Worm (Caenorhabditis elegans): ENCODE data around the gene ZK546.19.
A peak's percentile ranks its signal among the peaks of the same experiment; 100 is the strongest.

The ZK546.19 gene

DNA sequence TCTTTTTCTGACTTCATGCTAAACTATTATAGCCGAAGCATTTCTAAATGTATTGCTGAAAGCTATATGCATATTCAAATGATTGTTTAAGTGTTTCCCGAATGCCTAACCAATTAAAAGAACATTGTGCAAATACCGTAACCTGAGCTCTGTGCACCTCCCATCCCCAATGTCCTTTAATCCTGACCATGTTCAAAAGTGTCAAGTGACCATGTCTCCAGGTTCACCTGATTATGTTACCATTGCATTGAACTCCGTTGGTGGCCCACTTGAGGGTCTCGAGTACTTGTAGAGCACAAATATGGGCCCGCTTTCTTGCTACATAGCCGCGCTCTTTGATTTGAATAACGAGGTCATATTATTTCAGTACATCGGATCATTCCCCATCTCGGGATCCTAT, 33.8 kb downstream of the ZK546.19 start:
- TF ChIP-seq blmp-1 (tag; optimal IDR thresholded peaks at IDR 0.05; ENCODE audit: insufficient read depth) = no peak
- no peak for TF ChIP-seq C34F6.9 (tag; optimal IDR thresholded peaks at IDR 0.05)
- TF ChIP-seq unc-39 (tag; optimal IDR thresholded peaks at IDR 0.05) = no peak
- TF ChIP-seq nhr-77 (tag; optimal IDR thresholded peaks at IDR 0.05) = no peak
- TF ChIP-seq R02D3.7 (tag; optimal IDR thresholded peaks at IDR 0.05) = no peak
- TF ChIP-seq sma-9 (GFP tag; optimal IDR thresholded peaks at IDR 0.05) = no peak
- TF ChIP-seq sma-9 (tag; optimal IDR thresholded peaks at IDR 0.05) = no peak
- TF ChIP-seq ceh-16 (tag; optimal IDR thresholded peaks at IDR 0.05) = no peak
- TF ChIP-seq mdl-1 (tag; optimal IDR thresholded peaks at IDR 0.05) = no peak
- TF ChIP-seq lin-39 (tag; optimal IDR thresholded peaks at IDR 0.05) = no peak

DNA sequence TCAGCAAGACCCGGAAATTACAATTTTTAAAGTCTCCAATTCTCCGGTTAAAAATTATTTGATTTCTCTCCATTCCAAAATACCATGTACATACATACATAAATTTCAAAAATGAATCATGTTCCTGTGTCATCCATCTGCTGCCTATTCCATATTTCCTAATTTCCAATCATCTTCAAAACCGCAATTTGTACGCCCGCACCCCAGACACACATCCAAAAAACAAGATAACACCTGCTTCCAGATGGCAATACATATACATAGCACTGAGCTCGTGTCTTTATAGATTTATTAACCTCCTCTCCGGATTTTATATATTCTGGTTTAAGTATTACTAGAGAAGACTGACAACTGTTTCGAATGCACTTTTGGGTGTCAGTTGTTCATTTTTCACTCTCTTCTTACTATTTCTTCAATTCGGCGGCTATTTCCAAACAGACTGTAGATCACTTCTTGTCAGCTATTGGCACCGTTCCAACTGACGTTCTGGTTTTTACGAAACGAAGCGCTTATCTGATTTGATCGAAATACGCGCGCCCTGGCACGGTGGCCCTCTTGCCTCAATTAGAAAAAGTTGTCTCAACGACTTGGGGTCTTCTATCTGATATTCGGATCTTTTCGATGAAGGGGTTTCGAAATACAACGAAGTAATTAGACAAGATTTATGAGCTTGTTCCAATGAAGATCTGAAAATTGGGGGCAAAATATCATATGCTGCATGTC, 40.3 kb downstream of the ZK546.19 start:
- peak; percentile 90 for TF ChIP-seq ceh-16 (tag; optimal IDR thresholded peaks at IDR 0.05)
- no peak for TF ChIP-seq Y55F3AM.14 (GFP tag; optimal IDR thresholded peaks at IDR 0.05)
- TF ChIP-seq mdl-1 (tag; optimal IDR thresholded peaks at IDR 0.05) = no peak
- peak; percentile 16 for TF ChIP-seq elt-1 (tag; optimal IDR thresholded peaks at IDR 0.05)
- no peak for TF ChIP-seq sma-3 (GFP tag; optimal IDR thresholded peaks at IDR 0.05)
- TF ChIP-seq gmeb-1 (tag; optimal IDR thresholded peaks at IDR 0.05) = no peak

DNA sequence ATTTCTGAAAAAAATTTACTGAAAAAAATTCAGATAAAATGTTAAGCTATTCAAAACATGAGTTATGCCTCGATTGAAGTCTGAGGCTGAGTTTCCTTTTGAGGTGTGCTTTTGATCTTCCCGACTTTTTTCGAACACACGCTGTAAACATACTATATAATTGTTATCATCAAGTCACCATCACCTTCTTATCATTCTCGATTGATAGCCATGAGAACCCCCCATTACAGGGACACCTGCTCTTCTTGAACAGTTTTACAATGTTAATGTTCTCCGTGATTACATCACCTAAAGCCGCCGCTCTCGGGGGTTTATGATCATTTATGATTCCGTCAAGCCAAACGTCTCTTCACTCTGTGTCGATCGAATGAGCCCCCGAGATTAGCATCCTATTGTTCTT, 42.6 kb downstream of the ZK546.19 start:
- TF ChIP-seq peb-1 (tag; optimal IDR thresholded peaks at IDR 0.05) = no peak
- TF ChIP-seq C34F6.9 (tag; optimal IDR thresholded peaks at IDR 0.05) = no peak
- no peak for TF ChIP-seq lsy-2 (tag; optimal IDR thresholded peaks at IDR 0.05)
- no peak for TF ChIP-seq snpc-4 (tag; optimal IDR thresholded peaks at IDR 0.05)
- no peak for TF ChIP-seq nhr-21 (tag; optimal IDR thresholded peaks at IDR 0.05)
- no peak for TF ChIP-seq mab-5 (tag; optimal IDR thresholded peaks at IDR 0.05)
- TF ChIP-seq ztf-11 (tag; optimal IDR thresholded peaks at IDR 0.05) = no peak
- no peak for TF ChIP-seq aly-2 (tag; optimal IDR thresholded peaks at IDR 0.05)
- TF ChIP-seq ama-1 (optimal IDR thresholded peaks at IDR 0.05) = no peak
- TF ChIP-seq lin-13 (GFP tag; optimal IDR thresholded peaks at IDR 0.05) = no peak
- TF ChIP-seq nhr-23 (tag; optimal IDR thresholded peaks at IDR 0.05) = no peak

DNA sequence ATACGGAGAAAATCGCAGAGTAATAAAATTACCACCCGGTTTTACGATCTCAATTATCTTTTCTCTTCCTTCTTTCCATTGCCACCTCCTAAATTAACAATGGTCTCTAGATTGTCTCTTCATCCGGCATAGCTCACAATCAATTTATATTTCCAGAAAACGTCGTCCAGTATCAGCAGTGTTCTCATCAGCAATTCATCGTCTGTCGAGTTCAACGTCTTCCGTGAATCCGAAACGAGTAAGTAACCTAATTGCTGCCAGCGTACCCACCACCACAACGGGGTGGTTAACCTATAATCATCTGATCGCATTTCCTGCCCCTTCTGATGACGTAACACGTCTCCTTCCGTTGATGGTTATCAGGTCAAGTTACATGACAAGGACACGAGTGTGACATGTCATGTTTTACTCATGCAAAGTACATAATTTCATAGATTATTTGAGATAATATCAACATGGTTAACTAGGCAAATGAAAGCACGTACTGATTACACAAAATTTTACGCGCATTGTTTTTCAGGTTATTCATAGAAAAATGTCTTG, 44.5 kb downstream of the ZK546.19 start:
- TF ChIP-seq ceh-16 (tag; optimal IDR thresholded peaks at IDR 0.05) = peak; percentile 58
- no peak for TF ChIP-seq nhr-23 (tag; optimal IDR thresholded peaks at IDR 0.05)
- TF ChIP-seq sma-9 (GFP tag; optimal IDR thresholded peaks at IDR 0.05) = peak; percentile 49
- TF ChIP-seq sma-9 (tag; optimal IDR thresholded peaks at IDR 0.05) = no peak
- peak; percentile 40 for TF ChIP-seq nhr-129 (tag; optimal IDR thresholded peaks at IDR 0.05)
- TF ChIP-seq nhr-25 (tag; optimal IDR thresholded peaks at IDR 0.05) = peak; percentile 32

DNA sequence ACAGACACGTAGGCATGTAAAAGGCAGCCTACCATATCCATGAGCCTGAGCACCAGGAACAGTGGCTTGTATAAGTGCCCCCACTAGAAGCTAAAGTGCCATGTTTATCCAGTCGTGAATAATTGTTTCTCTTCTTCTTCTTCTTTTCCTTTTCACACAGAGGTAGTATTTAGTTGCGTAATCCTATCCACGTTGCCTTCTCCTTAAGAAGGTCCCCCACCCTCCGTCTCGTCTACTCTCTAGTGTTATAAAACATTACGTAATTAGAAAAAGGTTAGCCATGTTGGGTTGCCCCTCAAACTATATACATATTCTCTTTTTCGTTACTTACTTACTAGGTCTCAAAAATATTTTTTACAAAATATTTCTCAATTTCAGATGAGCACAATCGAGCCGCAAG, 45.1 kb downstream of the ZK546.19 start:
- TF ChIP-seq lin-11 (tag; optimal IDR thresholded peaks at IDR 0.05) = no peak

DNA sequence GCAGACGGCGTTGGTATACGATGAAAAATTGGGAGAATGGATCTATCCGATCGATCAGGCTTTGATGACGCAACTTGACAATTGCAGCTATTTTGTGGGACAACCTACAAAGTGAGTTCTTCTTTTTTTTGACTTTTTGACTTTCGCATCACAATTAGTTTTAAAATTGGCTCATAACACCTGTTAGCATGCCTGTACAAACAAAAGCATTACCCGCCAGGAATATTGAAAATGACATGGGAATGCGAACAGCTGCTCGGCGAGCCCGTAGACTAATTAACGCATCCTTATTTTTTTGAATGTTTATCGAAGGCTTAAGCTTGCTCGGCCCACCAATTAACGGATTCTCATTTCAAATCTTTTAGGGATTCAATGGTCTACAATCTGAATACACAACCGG, 45.7 kb downstream of the ZK546.19 start:
- TF ChIP-seq ztf-4 (tag; optimal IDR thresholded peaks at IDR 0.05) (no peak), ceh-82 (tag; optimal IDR thresholded peaks at IDR 0.05) (no peak), sma-3 (GFP tag; optimal IDR thresholded peaks at IDR 0.05) (no peak), skn-1 (tag; optimal IDR thresholded peaks at IDR 0.05) (no peak), nhr-129 (tag; optimal IDR thresholded peaks at IDR 0.05) (no peak), ama-1 (optimal IDR thresholded peaks at IDR 0.05) (no peak), unc-55 (GFP tag; optimal IDR thresholded peaks at IDR 0.05) (no peak), C34F6.9 (tag; optimal IDR thresholded peaks at IDR 0.05) (no peak), snpc-4 (tag; optimal IDR thresholded peaks at IDR 0.05) (no peak), nhr-25 (tag; optimal IDR thresholded peaks at IDR 0.05) (no peak), dmd-4 (tag; optimal IDR thresholded peaks at IDR 0.05) (no peak), nhr-77 (tag; optimal IDR thresholded peaks at IDR 0.05) (no peak), nhr-6 (tag; optimal IDR thresholded peaks at IDR 0.05) (no peak), sem-4 (tag; optimal IDR thresholded peaks at IDR 0.05) (no peak), lin-13 (GFP tag; optimal IDR thresholded peaks at IDR 0.05) (no peak), ceh-16 (tag; optimal IDR thresholded peaks at IDR 0.05) (no peak), unc-62 (GFP tag; optimal IDR thresholded peaks at IDR 0.05) (no peak), nhr-10 (tag; optimal IDR thresholded peaks at IDR 0.05) (no peak), elt-3 (tag; optimal IDR thresholded peaks at IDR 0.05) (no peak), ZK546.5 (tag; optimal IDR thresholded peaks at IDR 0.05) (no peak)

All from whole organism, L2 larva.